Worm (Caenorhabditis elegans) whole organism, young adult: ENCODE data around the gene phy-2.

Experiments used
- cebp-2 ChIP-seq: fragments of 200-800 bp; sonication (Bioruptor generic); IDR thresholded peaks from 2 replicates; pipeline ENCODE4 v1.3.6; 2022; ENCODE audit warnings: missing genetic modification characterization, missing compliant biosample characterization
- egl-18 ChIP-seq: fragments of 200-800 bp; sonication (Bioruptor generic); IDR thresholded peaks from 2 replicates; pipeline ENCODE4 v1.3.6; 2022; ENCODE audit warnings: missing genetic modification reagents, missing genetic modification characterization, missing compliant biosample characterization
- lin-40 ChIP-seq: sonication (generic microtip); optimal IDR thresholded peaks from 2 replicates; lab custom pipeline; 2016; ENCODE audit warnings: missing genetic modification characterization, mild to moderate bottlenecking, missing compliant biosample characterization, missing genotype, missing genetic modification reagents
- nhr-80 ChIP-seq: sonication (generic microtip); optimal IDR thresholded peaks from 2 replicates; lab custom pipeline; 2016; ENCODE audit warnings: missing genetic modification characterization, missing compliant biosample characterization

The phy-2 gene

DNA sequence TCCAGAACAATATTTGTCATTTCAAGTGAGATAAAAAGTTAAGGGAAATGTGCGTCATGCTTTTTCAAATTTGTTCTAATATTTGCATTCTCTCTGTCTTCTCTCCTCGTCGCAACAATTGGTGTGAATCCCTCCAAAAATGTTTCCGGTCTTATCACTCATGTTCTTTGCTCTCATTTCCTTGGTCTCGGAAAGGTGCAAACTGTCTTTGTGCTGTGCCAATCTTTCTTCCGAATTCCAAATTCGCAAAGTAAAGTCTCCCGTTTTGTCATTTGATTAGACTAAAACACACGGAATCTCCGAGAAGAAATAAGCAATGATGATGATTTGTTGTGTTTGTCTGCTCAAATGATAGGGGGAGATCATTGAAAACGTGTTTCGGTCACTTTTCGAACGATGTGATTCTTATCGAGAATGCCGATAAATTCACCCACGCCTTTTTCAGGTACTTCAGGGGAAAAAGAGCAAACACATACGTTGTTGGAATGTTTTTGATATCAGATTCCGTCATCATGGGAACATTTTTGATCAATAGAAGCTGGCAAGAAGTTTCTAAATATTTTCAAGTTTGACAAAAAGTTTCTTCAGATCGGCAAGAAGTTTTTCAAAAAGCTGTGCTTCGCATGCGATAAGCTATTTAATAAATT is 50.2 kb downstream of the phy-2 start:
- peak; percentile 68 for TF ChIP-seq nhr-80 (tag; lab: Kevin White, UChicago)
- no peak for TF ChIP-seq egl-18 (GFP tag; lab: Robert Waterston, UW)
- TF ChIP-seq, all 124 proteins: peak for 1

DNA sequence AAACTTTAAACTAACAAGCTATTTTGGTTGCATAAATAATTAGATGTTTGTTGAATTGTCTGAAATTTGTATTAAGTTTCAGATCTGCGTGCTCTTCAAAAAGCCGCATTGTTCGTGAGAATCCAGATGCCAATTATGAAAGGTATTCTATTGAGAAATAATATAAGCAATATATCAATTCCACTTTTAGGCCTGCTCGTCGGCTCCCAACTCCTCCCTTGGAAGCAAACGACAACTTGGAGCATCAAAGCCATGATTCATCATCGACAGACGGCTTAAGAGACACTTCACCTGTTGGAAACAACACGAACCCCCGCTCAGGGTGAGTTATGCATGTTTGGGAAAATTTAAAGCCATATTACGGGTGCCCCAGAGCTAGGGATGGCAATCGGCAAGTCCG is 53.1 kb downstream of the phy-2 start:
- TF ChIP-seq lin-40 (tag; lab: Kevin White, UChicago) (no peak), cebp-2 (GFP tag; lab: Robert Waterston, UW) (0 out of 2 replicates have a peak, but pooled peaks have one; percentile 50)
